Fruit fly (Drosophila melanogaster) whole organism, embryonic: ENCODE data around the gene pyd.
A peak's percentile ranks its signal among the peaks of the same experiment; 100 is the strongest.

ENCODE experiments used
- Blimp-1 ChIP-seq: fragments of 200-800 bp; sonication (Bioruptor generic); optimal IDR thresholded peaks from 3 replicates; lab custom pipeline; 2018; ENCODE audit warnings: missing biosample characterization, missing genetic modification characterization, mild to moderate bottlenecking, moderate library complexity, missing genetic modification reagents
- CG10209 ChIP-seq: fragments of 200-800 bp; sonication (Bioruptor generic); optimal IDR thresholded peaks from 3 replicates; lab custom pipeline; 2017; ENCODE audit warnings: missing biosample characterization, mild to moderate bottlenecking, missing genetic modification characterization, missing genetic modification reagents
- CG11696 ChIP-seq: fragments of 200-800 bp; sonication (Bioruptor generic); IDR thresholded peaks from 2 replicates; pipeline ENCODE4 v1.3.6; 2022; ENCODE audit warnings: missing biosample characterization, missing genetic modification characterization
- CG6689 ChIP-seq: fragments of 200-800 bp; sonication (Bioruptor generic); IDR thresholded peaks from 2 replicates; pipeline ENCODE4 v1.3.6; 2022; ENCODE audit warnings: missing biosample characterization, missing genetic modification characterization
- Drgx ChIP-seq: fragments of 200-800 bp; sonication (Bioruptor generic); IDR thresholded peaks from 2 replicates; pipeline ENCODE4 v1.3.6; 2022; ENCODE audit warnings: missing biosample characterization, missing genetic modification characterization
- E2f1 ChIP-seq: fragments of 200-800 bp; sonication (Bioruptor generic); IDR thresholded peaks from 2 replicates; pipeline ENCODE4 v1.3.6; 2022; ENCODE audit warnings: missing biosample characterization, missing genetic modification characterization
- Elba2 ChIP-seq: fragments of 200-800 bp; sonication (Bioruptor generic); optimal IDR thresholded peaks from 3 replicates; lab custom pipeline; 2016; ENCODE audit warnings: missing biosample characterization, missing genetic modification characterization
- Ets97D ChIP-seq: fragments of 200-800 bp; sonication (Bioruptor generic); optimal IDR thresholded peaks from 3 replicates; lab custom pipeline; 2016; ENCODE audit warnings: missing biosample characterization, missing genetic modification characterization
- Hr78 ChIP-seq, 2 experiments: fragments of 200-800 bp in 1 of 2; fragments of >200 bp in 1 of 2; sonication (Bioruptor generic) in 1 of 2; optimal IDR thresholded peaks; 2 replicates each; lab custom pipeline; 2017 to 2019; ENCODE audit warnings: missing biosample characterization in 2 of 2, missing genetic modification characterization in 2 of 2, mild to moderate bottlenecking in 1 of 2, moderate library complexity in 1 of 2
- Lhr ChIP-seq: fragments of 200-800 bp; sonication (Bioruptor generic); optimal IDR thresholded peaks from 3 replicates; lab custom pipeline; 2017; ENCODE audit warnings: mild to moderate bottlenecking, missing biosample characterization, missing genetic modification reagents, missing genetic modification characterization
- ap ChIP-seq: fragments of 200-800 bp; sonication (Bioruptor generic); IDR thresholded peaks from 2 replicates; pipeline ENCODE4 v1.3.6; 2022; ENCODE audit warnings: missing biosample characterization, missing genetic modification characterization
- psq ChIP-seq: fragments of 200-800 bp; sonication (Bioruptor generic); optimal IDR thresholded peaks from 2 replicates; lab custom pipeline; 2017; ENCODE audit warnings: missing biosample characterization, missing genetic modification characterization
- pzg ChIP-seq: fragments of 200-800 bp; sonication (Bioruptor generic); optimal IDR thresholded peaks from 3 replicates; lab custom pipeline; 2018; ENCODE audit warnings: missing biosample characterization, mild to moderate bottlenecking, missing genetic modification characterization, moderate library complexity

- TF ChIP-seq psq (GFP tag; lab: Kevin White, UChicago) (no peak), Lhr (GFP tag; lab: Kevin White, UChicago) (no peak), pzg (GFP tag; lab: Kevin White, UChicago) (peak; percentile 77), CG11696 (no peak), Drgx (GFP tag; lab: Robert Waterston, UW) (no peak), Elba2 (GFP tag; lab: Kevin White, UChicago) (no peak), Hr78 (GFP tag; optimal IDR thresholded peaks at IDR 0.05; lab: Kevin White, UChicago) (no peak), E2f1 (no peak), Ets97D (GFP tag; lab: Kevin White, UChicago) (peak; percentile 82), CG10209 (GFP tag; lab: Kevin White, UChicago) (no peak), CG6689 (GFP tag; lab: Robert Waterston, UW) (no peak), Blimp-1 (GFP tag; lab: Kevin White, UChicago) (no peak), ap (no peak)
Observed at dm6 chr3R:8801126-8801762, 130.5 kb downstream of the pyd start, which contains the start of the genes Pif1A, Pif1B and CCT7.
